Worm (Caenorhabditis elegans) whole organism, L4 larva: Measurements from ENCODE around the gene F48E8.8.
A peak's percentile ranks its signal among the peaks of the same experiment; 100 is the strongest.

Experiments
- Y48G9A.11 ChIP-seq: fragments of 200-800 bp; sonication (Bioruptor generic); IDR thresholded peaks from 2 replicates; pipeline ENCODE4 v1.3.6; 2022; ENCODE audit warnings: missing genetic modification reagents, missing genetic modification characterization, missing compliant biosample characterization
- ceh-28 ChIP-seq: fragments of 150-350 bp; optimal IDR thresholded peaks from 2 replicates; lab custom pipeline; 2014; ENCODE audit warnings: missing biosample characterization, missing genetic modification reagents, missing genetic modification characterization
- madf-5 ChIP-seq, 2 experiments: fragments of 200-800 bp; sonication (Bioruptor generic); IDR thresholded peaks; 2 replicates each; pipeline ENCODE4 v1.3.6; 2022; ENCODE audit warnings: missing compliant biosample characterization in 2 of 2, missing genetic modification characterization in 2 of 2
- set-16 ChIP-seq: fragments of 200-800 bp; sonication (Bioruptor generic); IDR thresholded peaks from 2 replicates; pipeline ENCODE4 v1.3.6; 2022; ENCODE audit warnings: missing genetic modification reagents, missing genetic modification characterization, missing compliant biosample characterization
- unc-62 ChIP-seq, 3 experiments: fragments of 150-350 bp in 1 of 3; sonication (generic microtip); optimal IDR thresholded peaks in 2 of 3; peaks in 1 of 3; 1 replicate in 1 of 3; 2 replicates in 2 of 3; lab custom pipeline; 2014 to 2017; ENCODE audit warnings: missing biosample characterization in 3 of 3, missing genetic modification characterization in 3 of 3, missing genetic modification reagents in 3 of 3, missing genotype in 1 of 3

The F48E8.8 gene

DNA sequence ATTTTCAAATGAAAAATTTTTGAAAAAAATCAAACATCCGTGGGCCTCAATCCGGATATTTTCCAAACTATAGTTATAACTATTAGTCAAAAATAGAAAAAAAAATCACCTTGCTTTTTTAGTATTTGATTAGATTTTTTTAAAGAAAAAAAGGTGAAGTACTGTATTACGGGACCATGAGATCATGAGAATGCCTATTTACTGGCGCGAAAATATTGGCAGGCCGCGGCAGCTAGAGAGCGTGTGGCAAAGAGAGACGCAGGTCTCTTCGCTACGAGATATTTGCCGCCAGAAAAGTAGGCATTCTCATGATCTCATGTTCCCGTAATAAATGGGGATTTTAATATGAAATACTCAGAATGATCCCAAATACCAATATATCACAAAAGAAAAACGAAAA is 44.6 kb downstream of the F48E8.8 start:
- TF ChIP-seq madf-5 (GFP tag; IDR thresholded peaks at IDR 0.05; lab: Robert Waterston, UW) (no peak), unc-62 (GFP tag; optimal IDR thresholded peaks at IDR 0.05 in 1 of 2; lab: Kevin White, UChicago) (peak in 1 of 2 experiments; percentile 85), unc-62 (tag; optimal IDR thresholded peaks at IDR 0.05; lab: Kevin White, UChicago) (no peak), ceh-28 (tag; lab: Kevin White, UChicago) (no peak)
- TF ChIP-seq, all 104 proteins: peak for 1

DNA sequence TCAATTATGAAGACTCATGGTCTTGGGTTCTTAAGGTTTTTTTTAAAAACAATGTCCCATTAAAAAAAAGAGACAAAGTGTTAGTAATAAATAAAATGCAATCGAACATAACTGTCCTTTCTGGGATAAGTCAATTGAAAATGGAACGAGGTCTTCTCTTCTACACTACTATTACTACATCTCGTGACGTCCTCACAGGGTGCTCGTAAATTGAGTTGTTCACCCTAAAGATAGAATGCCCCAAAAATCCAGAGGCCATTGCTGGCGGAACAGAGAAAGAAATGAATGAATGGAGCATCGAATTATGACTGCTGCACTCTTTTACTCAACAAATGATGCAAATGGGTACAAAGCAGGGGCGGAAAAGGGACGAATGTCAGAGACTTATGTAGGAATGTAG is 47.2 kb downstream of the F48E8.8 start:
- TF ChIP-seq set-16 (GFP tag; lab: Robert Waterston, UW) (no peak), Y48G9A.11 (GFP tag; lab: Robert Waterston, UW) (no peak)
